Comparison of ENCODE assay signal across 2 worm cellular contexts in the genomic region with DNA sequence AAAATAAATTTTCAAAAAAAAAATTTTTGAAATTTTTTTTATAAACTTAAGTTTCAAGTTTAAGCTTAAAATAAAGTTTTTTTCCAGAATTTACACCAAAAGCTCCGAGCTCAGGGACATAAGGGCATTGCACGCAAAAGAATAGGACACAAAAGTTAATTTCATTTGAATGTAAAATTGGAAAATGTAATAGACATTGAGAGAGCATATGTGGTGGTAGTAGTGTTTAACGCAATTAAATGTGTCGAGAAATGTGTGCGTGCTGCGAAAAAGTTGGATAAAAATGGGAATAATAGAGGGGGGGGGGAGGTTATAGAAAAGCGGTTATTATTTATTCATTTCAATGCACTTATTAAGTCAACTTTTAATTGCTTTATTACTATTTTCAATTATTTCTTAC.
A peak's percentile ranks its signal among the peaks of the same experiment; 100 is the strongest.
TF ChIP-seq lines count a peak whose summit lies in the region.

No protein-coding gene starts in this region.

TF ChIP-seq in whole organism, late embryonic, 69 proteins besides CTCF, POLR2A, EP300 and RAD21:
- TF ChIP-seq elt-2 (tag; optimal IDR thresholded peaks at IDR 0.05; lab: Kevin White, UChicago): no peak
- TF ChIP-seq eyg-1 (tag; optimal IDR thresholded peaks at IDR 0.05; lab: Kevin White, UChicago): no peak
- peak; percentile 96 for TF ChIP-seq unc-42 (tag; optimal IDR thresholded peaks at IDR 0.05; lab: Kevin White, UChicago)
- TF ChIP-seq ceh-14 (tag; optimal IDR thresholded peaks at IDR 0.05; lab: Kevin White, UChicago): no peak
TF ChIP-seq in whole organism, late embryonic: peak in this region for 1.

TF ChIP-seq in whole organism, mixed stage, embryonic, 35 proteins besides CTCF, POLR2A, EP300 and RAD21:
- TF ChIP-seq ceh-43 (GFP tag; optimal IDR thresholded peaks at IDR 0.05; lab: Kevin White, UChicago): peak; percentile 33
- peak; percentile 98 for TF ChIP-seq ces-1 (GFP tag; optimal IDR thresholded peaks at IDR 0.05; lab: Kevin White, UChicago)
- TF ChIP-seq drap-1 (GFP tag; optimal IDR thresholded peaks at IDR 0.05; lab: Kevin White, UChicago): no peak
- TF ChIP-seq nhr-76 (tag; optimal IDR thresholded peaks at IDR 0.05; lab: Kevin White, UChicago): no peak
- no peak for TF ChIP-seq bed-3 (GFP tag; optimal IDR thresholded peaks at IDR 0.05; lab: Kevin White, UChicago)
